Fruit fly (Drosophila melanogaster) whole organism, embryonic: ENCODE data around the gene e.

ENCODE experiments used
- Asciz ChIP-seq: fragments of 200-800 bp; sonication (Bioruptor generic); optimal IDR thresholded peaks from 2 replicates; lab custom pipeline; 2017; ENCODE audit warnings: missing biosample characterization, mild to moderate bottlenecking, missing genetic modification characterization, missing genetic modification reagents
- Blimp-1 ChIP-seq: fragments of 200-800 bp; sonication (Bioruptor generic); optimal IDR thresholded peaks from 3 replicates; lab custom pipeline; 2018; ENCODE audit warnings: missing biosample characterization, missing genetic modification characterization, mild to moderate bottlenecking, moderate library complexity, missing genetic modification reagents
- BtbVII ChIP-seq: fragments of 200-800 bp; sonication (Bioruptor generic); optimal IDR thresholded peaks from 3 replicates; lab custom pipeline; 2017; ENCODE audit warnings: missing biosample characterization, mild to moderate bottlenecking, missing genetic modification characterization
- C15 ChIP-seq: fragments of 200-800 bp; sonication (Bioruptor generic); IDR thresholded peaks from 3 replicates; pipeline ENCODE4 v1.3.6; 2022; ENCODE audit warnings: missing biosample characterization, missing genetic modification characterization
- CG10274 ChIP-seq: fragments of 200-800 bp; sonication (Bioruptor generic); optimal IDR thresholded peaks from 3 replicates; lab custom pipeline; 2017; ENCODE audit warnings: missing biosample characterization, mild to moderate bottlenecking, missing genetic modification characterization
- CG10431 ChIP-seq: fragments of 200-800 bp; sonication (Bioruptor generic); optimal IDR thresholded peaks from 3 replicates; lab custom pipeline; 2018; ENCODE audit warnings: missing biosample characterization, mild to moderate bottlenecking, missing genetic modification characterization
- CG10543 ChIP-seq: fragments of 200-800 bp; sonication (Bioruptor generic); optimal IDR thresholded peaks from 3 replicates; lab custom pipeline; 2017; ENCODE audit warnings: missing biosample characterization, mild to moderate bottlenecking, missing genetic modification characterization, moderate library complexity
- CG13296 ChIP-seq: fragments of 200-800 bp; sonication (Bioruptor generic); optimal IDR thresholded peaks from 3 replicates; lab custom pipeline; 2018; ENCODE audit warnings: missing biosample characterization, mild to moderate bottlenecking, missing genetic modification characterization
- CG13424 ChIP-seq: fragments of 200-800 bp; sonication (Bioruptor generic); optimal IDR thresholded peaks from 2 replicates; lab custom pipeline; 2019; ENCODE audit warnings: missing biosample characterization, mild to moderate bottlenecking, missing genetic modification characterization, moderate library complexity
- CG14014 ChIP-seq: fragments of 200-800 bp; sonication (Bioruptor generic); IDR thresholded peaks from 2 replicates; pipeline ENCODE4 v1.3.6; 2022; ENCODE audit warnings: missing biosample characterization, missing genetic modification characterization
- CG14860 ChIP-seq: fragments of 200-800 bp; sonication (Bioruptor generic); IDR thresholded peaks from 3 replicates; pipeline ENCODE4 v1.3.6; 2022; ENCODE audit warnings: missing biosample characterization, missing genetic modification characterization; ENCODE audit not compliant: partially characterized antibody
- CG15073 ChIP-seq: fragments of 200-800 bp; sonication (Bioruptor generic); optimal IDR thresholded peaks from 2 replicates; lab custom pipeline; 2016; ENCODE audit warnings: missing biosample characterization, missing genetic modification characterization
- CG1529 ChIP-seq: fragments of 200-800 bp; sonication (Bioruptor generic); optimal IDR thresholded peaks from 3 replicates; lab custom pipeline; 2018; ENCODE audit warnings: missing biosample characterization, missing genetic modification characterization
- CG15601 ChIP-seq: fragments of 200-800 bp; sonication (Bioruptor generic); optimal IDR thresholded peaks from 3 replicates; lab custom pipeline; 2019; ENCODE audit warnings: missing biosample characterization, mild to moderate bottlenecking, missing genetic modification characterization, moderate library complexity
- CG15696 ChIP-seq: fragments of 200-800 bp; sonication (Bioruptor generic); optimal IDR thresholded peaks from 2 replicates; lab custom pipeline; 2019; ENCODE audit warnings: missing biosample characterization, mild to moderate bottlenecking, missing genetic modification characterization, moderate library complexity
- CG1603 ChIP-seq: fragments of 200-800 bp; sonication (Bioruptor generic); optimal IDR thresholded peaks from 2 replicates; lab custom pipeline; 2019; ENCODE audit warnings: missing biosample characterization, mild to moderate bottlenecking, missing genetic modification characterization, moderate library complexity
- CG2202 ChIP-seq: fragments of 200-800 bp; sonication (Bioruptor generic); optimal IDR thresholded peaks from 2 replicates; lab custom pipeline; 2018; ENCODE audit warnings: missing biosample characterization, mild to moderate bottlenecking, missing genetic modification characterization
- CG2712 ChIP-seq: fragments of 200-800 bp; optimal IDR thresholded peaks from 3 replicates; lab custom pipeline; 2019; ENCODE audit warnings: missing biosample characterization, mild to moderate bottlenecking, missing genetic modification characterization, moderate library complexity
- CG3163 ChIP-seq: fragments of 200-800 bp; sonication (Bioruptor generic); optimal IDR thresholded peaks from 3 replicates; lab custom pipeline; 2016; ENCODE audit warnings: missing biosample characterization, missing genetic modification characterization
- CG3407 ChIP-seq: fragments of 200-800 bp; sonication (Bioruptor generic); optimal IDR thresholded peaks from 2 replicates; lab custom pipeline; 2018; ENCODE audit warnings: missing biosample characterization, mild to moderate bottlenecking, missing genetic modification characterization
- CG4707 ChIP-seq: fragments of 200-800 bp; sonication (Bioruptor generic); optimal IDR thresholded peaks from 2 replicates; lab custom pipeline; 2018; ENCODE audit warnings: missing biosample characterization, mild to moderate bottlenecking, missing genetic modification characterization, moderate library complexity
- CG6175 ChIP-seq: fragments of 200-800 bp; sonication (Bioruptor generic); IDR thresholded peaks from 3 replicates; pipeline ENCODE4 v1.3.6; 2022; ENCODE audit warnings: missing biosample characterization, missing genetic modification characterization
- CG6854 ChIP-seq: fragments of 200-800 bp; sonication (Bioruptor generic); optimal IDR thresholded peaks from 3 replicates; lab custom pipeline; 2017; ENCODE audit warnings: missing biosample characterization, mild to moderate bottlenecking, missing genetic modification characterization
- CG7271 ChIP-seq: fragments of 200-800 bp; sonication (Bioruptor generic); optimal IDR thresholded peaks from 2 replicates; lab custom pipeline; 2018; ENCODE audit warnings: missing biosample characterization, mild to moderate bottlenecking, missing genetic modification characterization, moderate library complexity
- CG8765 ChIP-seq: fragments of 200-800 bp; sonication (Bioruptor generic); IDR thresholded peaks from 2 replicates; pipeline ENCODE4 v1.3.6; 2022; ENCODE audit warnings: missing biosample characterization, missing genetic modification characterization
- Doc2 ChIP-seq: fragments of 200-800 bp; sonication (Bioruptor generic); IDR thresholded peaks from 2 replicates; pipeline ENCODE4 v1.3.6; 2022; ENCODE audit warnings: missing biosample characterization, missing genetic modification characterization
- Dp ChIP-seq: fragments of 200-800 bp; sonication (Bioruptor generic); optimal IDR thresholded peaks from 2 replicates; lab custom pipeline; 2018; ENCODE audit warnings: missing biosample characterization, mild to moderate bottlenecking, missing genetic modification characterization, moderate library complexity
- E2f2 ChIP-seq: fragments of 200-800 bp; sonication (Bioruptor generic); IDR thresholded peaks from 2 replicates; pipeline ENCODE4 v1.3.6; 2022; ENCODE audit warnings: missing biosample characterization, missing genetic modification characterization
- Hand ChIP-seq: fragments of 200-800 bp; sonication (Bioruptor generic); optimal IDR thresholded peaks from 2 replicates; lab custom pipeline; 2017; ENCODE audit warnings: mild to moderate bottlenecking, missing biosample characterization, missing genetic modification reagents, missing genetic modification characterization
- Kr ChIP-seq: fragments of 200-800 bp; sonication (Bioruptor generic); optimal IDR thresholded peaks from 2 replicates; lab custom pipeline; 2017; ENCODE audit warnings: missing biosample characterization, mild to moderate bottlenecking, missing genetic modification characterization
- Sox102F ChIP-seq: fragments of 200-800 bp; sonication (Bioruptor generic); optimal IDR thresholded peaks from 2 replicates; lab custom pipeline; 2018; ENCODE audit warnings: missing biosample characterization, mild to moderate bottlenecking, missing genetic modification characterization, moderate library complexity
- Sry-β ChIP-seq: fragments of 200-800 bp; sonication (Bioruptor generic); optimal IDR thresholded peaks from 2 replicates; lab custom pipeline; 2018; ENCODE audit warnings: missing biosample characterization, mild to moderate bottlenecking, missing genetic modification characterization, moderate library complexity
- Trl ChIP-seq, 3 experiments: fragments of >200 bp in 2 of 3; fragments of 200-800 bp in 1 of 3; sonication (Bioruptor generic) in 1 of 3; optimal IDR thresholded peaks; 2 replicates in 1 of 3; 3 replicates in 2 of 3; lab custom pipeline; 2016 to 2017; ENCODE audit warnings: missing biosample characterization in 1 of 3, missing genetic modification characterization in 1 of 3
- YL-1 ChIP-seq: fragments of 200-800 bp; sonication (Bioruptor generic); optimal IDR thresholded peaks from 3 replicates; lab custom pipeline; 2017; ENCODE audit warnings: missing biosample characterization, mild to moderate bottlenecking, missing genetic modification characterization
- dpn ChIP-seq, 2 experiments: fragments of 200-800 bp; sonication (Bioruptor generic); optimal IDR thresholded peaks; 3 replicates each; lab custom pipeline; 2016; ENCODE audit warnings: missing biosample characterization in 2 of 2, missing genetic modification characterization in 2 of 2
- eve ChIP-seq, 2 experiments: fragments of >200 bp; optimal IDR thresholded peaks; 2 replicates each; lab custom pipeline; 2017; ENCODE audit warnings: missing biosample characterization in 2 of 2, missing genetic modification characterization in 2 of 2
- fd64A ChIP-seq: fragments of 200-800 bp; sonication (Bioruptor generic); optimal IDR thresholded peaks from 3 replicates; lab custom pipeline; 2018; ENCODE audit warnings: missing biosample characterization, mild to moderate bottlenecking, missing genetic modification characterization
- gce ChIP-seq: fragments of 200-800 bp; sonication (Bioruptor generic); IDR thresholded peaks from 3 replicates; pipeline ENCODE4 v1.3.6; 2022; ENCODE audit warnings: missing biosample characterization, missing genetic modification characterization
- gfzf ChIP-seq: fragments of 200-800 bp; sonication (Bioruptor generic); optimal IDR thresholded peaks from 2 replicates; lab custom pipeline; 2016; ENCODE audit warnings: missing biosample characterization, mild to moderate bottlenecking, missing genetic modification characterization, moderate library complexity
- grn ChIP-seq: fragments of 200-800 bp; sonication (Bioruptor generic); optimal IDR thresholded peaks from 3 replicates; lab custom pipeline; 2017; ENCODE audit warnings: missing biosample characterization, missing genetic modification characterization
- ken ChIP-seq: fragments of 200-800 bp; sonication (Bioruptor generic); IDR thresholded peaks from 3 replicates; pipeline ENCODE4 v1.3.6; 2022; ENCODE audit warnings: missing biosample characterization, missing genetic modification characterization
- lab ChIP-seq: fragments of 200-800 bp; sonication (Bioruptor generic); optimal IDR thresholded peaks from 3 replicates; lab custom pipeline; 2017; ENCODE audit warnings: missing biosample characterization, missing genetic modification characterization, mild to moderate bottlenecking, moderate library complexity, missing genetic modification reagents
- nom ChIP-seq: fragments of 200-800 bp; sonication (Bioruptor generic); optimal IDR thresholded peaks from 2 replicates; lab custom pipeline; 2017; ENCODE audit warnings: missing biosample characterization, missing genetic modification characterization, mild to moderate bottlenecking, moderate library complexity, missing genetic modification reagents
- sqz ChIP-seq: fragments of 200-800 bp; sonication (Bioruptor generic); optimal IDR thresholded peaks from 3 replicates; lab custom pipeline; 2018; ENCODE audit warnings: missing biosample characterization, mild to moderate bottlenecking, missing genetic modification characterization
- sug ChIP-seq: fragments of 200-800 bp; optimal IDR thresholded peaks from 2 replicates; lab custom pipeline; 2019; ENCODE audit warnings: missing biosample characterization, mild to moderate bottlenecking, missing genetic modification characterization, moderate library complexity
- tap ChIP-seq: fragments of 200-800 bp; optimal IDR thresholded peaks from 3 replicates; lab custom pipeline; 2019; ENCODE audit warnings: missing biosample characterization, mild to moderate bottlenecking, missing genetic modification characterization, moderate library complexity
- z ChIP-seq: fragments of 200-800 bp; sonication (Bioruptor generic); IDR thresholded peaks from 3 replicates; pipeline ENCODE4 v1.3.6; 2022; ENCODE audit warnings: missing biosample characterization, missing genetic modification characterization

Gene e

dm6 chr3R:21203660-21204499 is 33.1 kb downstream of the e start (continued):
- peak; percentile 40 for TF ChIP-seq CG1603 (tag; lab: Kevin White, UChicago)
- no peak for TF ChIP-seq CG15073 (GFP tag; lab: Kevin White, UChicago)
- peak; percentile 71 for TF ChIP-seq CG15696 (tag; lab: Kevin White, UChicago)
- peak in 1 of 2 experiments; percentile 26 for TF ChIP-seq eve (GFP tag; optimal IDR thresholded peaks at IDR 0.05; lab: Kevin White, UChicago)
- TF ChIP-seq CG10431 (GFP tag; lab: Kevin White, UChicago) = peak; percentile 97
- peak; percentile 50 for TF ChIP-seq Hand (GFP tag; lab: Kevin White, UChicago)
- no peak for TF ChIP-seq CG14860
- TF ChIP-seq CG6854 (GFP tag; lab: Kevin White, UChicago) = peak; percentile 58
- peak; percentile 15 for TF ChIP-seq YL-1 (GFP tag; lab: Kevin White, UChicago)
- TF ChIP-seq Kr (GFP tag; lab: Kevin White, UChicago) = peak; percentile 73
- peak; percentile 89 for TF ChIP-seq CG10543
- peak; percentile 84 for TF ChIP-seq CG3407 (GFP tag; lab: Kevin White, UChicago)
- no peak for TF ChIP-seq Doc2 (GFP tag; lab: Robert Waterston, UW)
- peak; percentile 26 for TF ChIP-seq Sry-β (GFP tag; lab: Kevin White, UChicago)
- TF ChIP-seq E2f2 = no peak
- TF ChIP-seq CG13424 (tag; lab: Kevin White, UChicago) = peak; percentile 65
- peak; percentile 92 for TF ChIP-seq CG4707
- TF ChIP-seq gce (GFP tag; lab: Robert Waterston, UW) = peak; percentile 91
- peak; percentile 36 to 82 for TF ChIP-seq Trl (optimal IDR thresholded peaks at IDR 0.05; lab: Kevin White, UChicago)
- no peak for TF ChIP-seq Trl (GFP tag; optimal IDR thresholded peaks at IDR 0.05; lab: Kevin White, UChicago)
- no peak for TF ChIP-seq CG10274 (GFP tag; lab: Kevin White, UChicago)
- TF ChIP-seq ken (GFP tag; lab: Robert Waterston, UW) = peak; percentile 57; the same call in 2 of the 3 replicates
- TF ChIP-seq CG13296 (GFP tag; lab: Kevin White, UChicago) = peak; percentile 61
- TF ChIP-seq Sox102F (GFP tag; lab: Kevin White, UChicago) = no peak
- no peak for TF ChIP-seq dpn (GFP tag; optimal IDR thresholded peaks at IDR 0.05; lab: Kevin White, UChicago)
- peak; percentile 82 for TF ChIP-seq CG2202
- TF ChIP-seq Dp (GFP tag; lab: Kevin White, UChicago) = no peak
- peak; percentile 25 for TF ChIP-seq grn (GFP tag; lab: Kevin White, UChicago)
- no peak for TF ChIP-seq CG6175 (GFP tag; lab: Robert Waterston, UW)
- TF ChIP-seq fd64A (GFP tag; lab: Kevin White, UChicago) = peak; percentile 96
- TF ChIP-seq CG15601 (tag; lab: Kevin White, UChicago) = peak; percentile 95
- no peak for TF ChIP-seq CG7271 (tag; lab: Kevin White, UChicago)
- peak; percentile 54 for TF ChIP-seq nom (GFP tag; lab: Kevin White, UChicago)
- TF ChIP-seq lab (GFP tag; lab: Kevin White, UChicago) = peak; percentile 33
- TF ChIP-seq CG2712 (tag; lab: Kevin White, UChicago) = peak; percentile 64
- TF ChIP-seq CG8765 (GFP tag; lab: Robert Waterston, UW) = no peak
- TF ChIP-seq BtbVII (GFP tag; lab: Kevin White, UChicago) = peak; percentile 49
- peak; percentile 97 for TF ChIP-seq z
- peak; percentile 42 for TF ChIP-seq CG1529 (GFP tag; lab: Kevin White, UChicago)
- peak; percentile 43 for TF ChIP-seq Blimp-1 (GFP tag; lab: Kevin White, UChicago)
- TF ChIP-seq Asciz (GFP tag; lab: Kevin White, UChicago) = peak; percentile 86
- TF ChIP-seq sug (tag; lab: Kevin White, UChicago) = no peak
- peak; percentile 75; the same call in 1 of the 2 replicates for TF ChIP-seq CG14014
- TF ChIP-seq CG3163 = peak; percentile 96
- peak; percentile 90 for TF ChIP-seq sqz (GFP tag; lab: Kevin White, UChicago)
- peak; percentile 85 for TF ChIP-seq tap
- TF ChIP-seq C15 (GFP tag; lab: Robert Waterston, UW) = no peak
- TF ChIP-seq gfzf = no peak
